Fruit fly (Drosophila melanogaster): ENCODE measurements around the gene CG9915.

DNA sequence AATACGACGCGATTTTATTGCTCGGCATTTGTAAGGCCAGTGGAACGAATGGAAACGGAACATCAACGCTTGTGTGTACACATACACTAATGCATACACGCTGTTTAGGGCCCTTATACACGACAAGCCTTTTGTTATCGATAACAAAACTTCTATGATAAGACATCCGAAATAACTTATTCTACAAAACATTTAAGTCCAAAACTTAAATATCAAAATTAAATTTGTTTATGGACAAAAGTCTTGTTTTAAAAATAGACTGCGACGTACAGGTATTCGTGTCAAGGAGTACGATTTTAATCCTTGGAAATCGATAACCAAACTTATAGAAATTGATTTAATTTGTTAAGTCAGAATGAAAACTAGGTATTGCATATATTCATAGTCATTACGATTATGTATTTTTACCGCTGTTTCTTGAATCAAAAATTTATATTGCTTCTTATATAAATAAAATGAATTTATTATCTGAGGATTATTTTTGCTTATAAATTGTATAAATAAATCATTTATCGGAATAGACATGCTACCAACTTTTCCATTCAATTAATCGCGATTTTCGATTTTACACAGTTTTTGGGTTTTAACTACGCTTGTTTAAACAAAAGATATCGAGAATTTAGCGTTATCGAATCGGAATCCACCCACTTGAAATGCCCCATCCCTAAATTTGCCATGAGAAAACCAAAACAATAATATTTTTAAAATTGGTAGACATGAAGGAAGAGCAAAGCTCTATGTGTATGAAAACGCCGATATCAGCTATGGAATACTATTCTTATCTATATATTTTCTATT, at the start of gene CG9915, which contains the start of gene SWIP:
- TF ChIP-seq usp (GFP tag; optimal IDR thresholded peaks at IDR 0.05): no peak
- TF ChIP-seq Abd-B (GFP tag; optimal IDR thresholded peaks at IDR 0.05): no peak
